Worm (Caenorhabditis elegans): ENCODE data around the gene srsx-26.
A peak's percentile ranks its signal among the peaks of the same experiment; 100 is the strongest.

Gene srsx-26

ce11 chrV:10178166-10178565 lies 29.7 kb downstream of the srsx-26 start (continued):
- no peak for TF ChIP-seq nhr-179 (tag; optimal IDR thresholded peaks at IDR 0.05)
- no peak for TF ChIP-seq nfya-2 (GFP tag; IDR thresholded peaks at IDR 0.05)
- TF ChIP-seq snpc-4 (GFP tag; optimal IDR thresholded peaks at IDR 0.05) = no peak
- peak in 2 of 4 experiments; percentile 14 to 23 for TF ChIP-seq snpc-4 (tag; optimal IDR thresholded peaks at IDR 0.05)
- no peak for TF ChIP-seq mes-4 (tag; optimal IDR thresholded peaks at IDR 0.05)
- no peak for TF ChIP-seq him-1 (tag; optimal IDR thresholded peaks at IDR 0.05)
- no peak for TF ChIP-seq snpc-1.1 (tag; optimal IDR thresholded peaks at IDR 0.05; ENCODE audit: insufficient read depth)
- peak; percentile 91 for TF ChIP-seq ceh-100 (GFP tag; IDR thresholded peaks at IDR 0.05)
- no peak for TF ChIP-seq ztf-28 (GFP tag; IDR thresholded peaks at IDR 0.05)
- TF ChIP-seq chd-7 (tag; optimal IDR thresholded peaks at IDR 0.05) = no peak
- peak; percentile 56 for TF ChIP-seq ceh-27 (GFP tag; optimal IDR thresholded peaks at IDR 0.05)
- peak; percentile 44 for TF ChIP-seq attf-5 (GFP tag; optimal IDR thresholded peaks at IDR 0.05)
- TF ChIP-seq let-607 (tag; optimal IDR thresholded peaks at IDR 0.05) = peak in 1 of 2 experiments; percentile 6
- TF ChIP-seq tbx-9 (tag; optimal IDR thresholded peaks at IDR 0.05; ENCODE audit: borderline replicate concordance) = no peak
- no peak for TF ChIP-seq hrde-1 (tag; optimal IDR thresholded peaks at IDR 0.05; ENCODE audit: borderline replicate concordance)
- no peak for TF ChIP-seq hsf-1 (GFP tag; IDR thresholded peaks at IDR 0.05)
- TF ChIP-seq ceh-91 (GFP tag; IDR thresholded peaks at IDR 0.05) = no peak
- TF ChIP-seq nfyb-1 (GFP tag; IDR thresholded peaks at IDR 0.05) = no peak
- TF ChIP-seq ceh-79 (tag; optimal IDR thresholded peaks at IDR 0.05) = no peak
- no peak for TF ChIP-seq atf-7 (tag; optimal IDR thresholded peaks at IDR 0.05)
- TF ChIP-seq pha-4 (tag; optimal IDR thresholded peaks at IDR 0.05) = no peak
- no peak for TF ChIP-seq madf-8 (GFP tag; conservative IDR thresholded peaks at IDR 0.05)
- TF ChIP-seq lin-54 (GFP tag; optimal IDR thresholded peaks at IDR 0.05) = no peak
- no peak for TF ChIP-seq T07F8.4 (tag; optimal IDR thresholded peaks at IDR 0.05)
- no peak for TF ChIP-seq ztf-3 (GFP tag; optimal IDR thresholded peaks at IDR 0.05)
- TF ChIP-seq cebp-2 (GFP tag; IDR thresholded peaks at IDR 0.05) = no peak
- 0 out of 2 replicates have a peak, but pooled peaks have one; percentile 18 for TF ChIP-seq attf-3 (GFP tag; conservative IDR thresholded peaks at IDR 0.05)
- no peak for TF ChIP-seq zim-3 (tag; optimal IDR thresholded peaks at IDR 0.05)
- TF ChIP-seq Y53F4B.3 (GFP tag; IDR thresholded peaks at IDR 0.05) = no peak
- TF ChIP-seq F37B4.10 (GFP tag; IDR thresholded peaks at IDR 0.05) = no peak
- TF ChIP-seq die-1 (tag; optimal IDR thresholded peaks at IDR 0.05) = no peak
- no peak for TF ChIP-seq B0035.1 (tag; optimal IDR thresholded peaks at IDR 0.05)
- no peak for TF ChIP-seq bed-2 (GFP tag; IDR thresholded peaks at IDR 0.05)
- TF ChIP-seq aptf-2 (GFP tag; conservative IDR thresholded peaks at IDR 0.05) = no peak
- no peak for TF ChIP-seq ama-1 (optimal IDR thresholded peaks at IDR 0.05)
- no peak for TF ChIP-seq ama-1 (GFP tag; optimal IDR thresholded peaks at IDR 0.05)
- no peak for TF ChIP-seq D2030.7 (GFP tag; IDR thresholded peaks at IDR 0.05)
- no peak for TF ChIP-seq nhr-27 (tag; optimal IDR thresholded peaks at IDR 0.05)
- no peak for TF ChIP-seq lag-1 (GFP tag; IDR thresholded peaks at IDR 0.05)
- TF ChIP-seq Y95B8A.8 (GFP tag; IDR thresholded peaks at IDR 0.05) = no peak
- no peak for TF ChIP-seq Y67H2A.10 (GFP tag; conservative IDR thresholded peaks at IDR 0.05)
- TF ChIP-seq ZK185.1 (tag; optimal IDR thresholded peaks at IDR 0.05; ENCODE audit: poor library complexity, severe bottlenecking) = peak; percentile 2
- TF ChIP-seq hlh-26 (GFP tag; conservative IDR thresholded peaks at IDR 0.05) = no peak
- no peak for TF ChIP-seq rcor-1 (GFP tag; IDR thresholded peaks at IDR 0.05)
- no peak for TF ChIP-seq efl-1 (GFP tag; optimal IDR thresholded peaks at IDR 0.05)
- no peak for TF ChIP-seq T26A5.8 (tag; optimal IDR thresholded peaks at IDR 0.05)
- TF ChIP-seq pbrm-1 (GFP tag; IDR thresholded peaks at IDR 0.05) = no peak
- TF ChIP-seq nhr-120 (GFP tag; IDR thresholded peaks at IDR 0.05) = no peak
- TF ChIP-seq mxl-1 (tag; optimal IDR thresholded peaks at IDR 0.05) = no peak
- peak; percentile 16 for TF ChIP-seq nhr-80 (tag; optimal IDR thresholded peaks at IDR 0.05)

Measured in whole organism, young adult.